Worm (Caenorhabditis elegans): Measurements from ENCODE around the gene slc-28.2.

ce11 chrV:3464897-3465296, 4.9 kb downstream of the slc-28.2 start:
- TF ChIP-seq lin-29 (GFP tag; IDR thresholded peaks at IDR 0.05): no peak
- no peak for TF ChIP-seq ama-1 (optimal IDR thresholded peaks at IDR 0.05)
- no peak for TF ChIP-seq mdt-29 (GFP tag; IDR thresholded peaks at IDR 0.05)
- TF ChIP-seq mdl-1 (tag; optimal IDR thresholded peaks at IDR 0.05): no peak
- no peak for TF ChIP-seq ZK337.2 (GFP tag; IDR thresholded peaks at IDR 0.05)
- TF ChIP-seq unc-130 (GFP tag; optimal IDR thresholded peaks at IDR 0.05): no peak
- TF ChIP-seq fos-1 (tag; optimal IDR thresholded peaks at IDR 0.05): no peak
- no peak for TF ChIP-seq pqm-1 (tag; optimal IDR thresholded peaks at IDR 0.05)
- TF ChIP-seq zip-2 (tag; optimal IDR thresholded peaks at IDR 0.05): no peak
- TF ChIP-seq zip-11 (GFP tag; IDR thresholded peaks at IDR 0.05): no peak
- no peak for TF ChIP-seq aly-2 (tag; optimal IDR thresholded peaks at IDR 0.05)
- TF ChIP-seq Y105C5A.15 (GFP tag; IDR thresholded peaks at IDR 0.05): no peak
- TF ChIP-seq egl-27 (tag; optimal IDR thresholded peaks at IDR 0.05): no peak

All from whole organism, L4 larva.